Fruit fly (Drosophila melanogaster): ENCODE results near the gene CG34283.
A peak's percentile ranks its signal among the peaks of the same experiment; 100 is the strongest.

CG34283 gene

DNA sequence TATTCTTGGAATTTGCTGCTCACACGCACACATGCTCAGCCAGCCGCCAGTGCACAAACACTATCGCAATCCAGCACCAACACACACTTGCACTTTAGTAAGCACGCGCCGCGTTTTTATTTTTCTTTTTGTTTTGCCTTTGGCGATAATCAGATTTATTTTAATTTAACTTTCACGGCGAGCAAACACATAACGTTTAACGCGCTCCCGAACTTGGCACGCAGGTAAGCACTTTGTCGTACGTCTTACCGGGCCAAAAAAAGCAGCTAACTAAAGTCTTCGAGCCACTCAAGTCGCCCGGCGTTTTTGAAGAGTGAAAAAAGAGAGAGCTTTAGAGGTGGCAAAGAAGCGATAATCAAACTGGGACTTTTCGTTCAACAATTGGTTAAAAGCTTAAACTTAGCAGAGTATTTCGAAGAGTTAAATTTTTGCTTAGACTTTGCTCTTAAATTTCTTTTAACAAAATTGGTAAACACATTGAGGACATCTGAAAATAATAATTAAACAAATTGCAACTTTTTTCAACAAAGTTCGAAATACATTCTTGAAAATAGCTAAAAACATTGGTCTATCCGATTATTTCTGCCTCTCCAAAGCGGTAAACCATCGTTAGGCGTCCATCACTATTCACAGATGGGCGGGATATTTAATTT, 21.0 kb upstream of the CG34283 start, which contains the start of gene Mekk1 (continued):
- TF ChIP-seq Gug (GFP tag; IDR thresholded peaks at IDR 0.05) (0 out of 2 replicates have a peak, but pooled peaks have one; percentile 30), CG7368 (GFP tag; optimal IDR thresholded peaks at IDR 0.05) (peak; percentile 19), Sox15 (GFP tag; optimal IDR thresholded peaks at IDR 0.05) (no peak), CG3032 (tag; optimal IDR thresholded peaks at IDR 0.05) (peak; percentile 54), CG10669 (GFP tag; optimal IDR thresholded peaks at IDR 0.05) (peak; percentile 11), esn (GFP tag; optimal IDR thresholded peaks at IDR 0.05) (peak; percentile 67), CG11294 (GFP tag; IDR thresholded peaks at IDR 0.05) (no peak), net (GFP tag; optimal IDR thresholded peaks at IDR 0.05) (peak; percentile 7), CG9139 (GFP tag; optimal IDR thresholded peaks at IDR 0.05) (no peak), CG11902 (GFP tag; optimal IDR thresholded peaks at IDR 0.05) (peak; percentile 12), CG4318 (GFP tag; optimal IDR thresholded peaks at IDR 0.05) (peak; percentile 13), Met (GFP tag; optimal IDR thresholded peaks at IDR 0.05) (peak; percentile 62), CG6808 (GFP tag; optimal IDR thresholded peaks at IDR 0.05) (peak; percentile 58), CG8319 (GFP tag; optimal IDR thresholded peaks at IDR 0.05) (peak; percentile 30), CG8632 (GFP tag; optimal IDR thresholded peaks at IDR 0.05) (no peak), acj6 (GFP tag; optimal IDR thresholded peaks at IDR 0.05) (peak; percentile 59), achi (GFP tag; optimal IDR thresholded peaks at IDR 0.05) (peak; percentile 45), CG11762 (GFP tag; optimal IDR thresholded peaks at IDR 0.05; ENCODE audit: insufficient read depth) (peak; percentile 22), Blimp-1 (GFP tag; optimal IDR thresholded peaks at IDR 0.05) (no peak), fd59A (GFP tag; optimal IDR thresholded peaks at IDR 0.05) (peak; percentile 24)

DNA sequence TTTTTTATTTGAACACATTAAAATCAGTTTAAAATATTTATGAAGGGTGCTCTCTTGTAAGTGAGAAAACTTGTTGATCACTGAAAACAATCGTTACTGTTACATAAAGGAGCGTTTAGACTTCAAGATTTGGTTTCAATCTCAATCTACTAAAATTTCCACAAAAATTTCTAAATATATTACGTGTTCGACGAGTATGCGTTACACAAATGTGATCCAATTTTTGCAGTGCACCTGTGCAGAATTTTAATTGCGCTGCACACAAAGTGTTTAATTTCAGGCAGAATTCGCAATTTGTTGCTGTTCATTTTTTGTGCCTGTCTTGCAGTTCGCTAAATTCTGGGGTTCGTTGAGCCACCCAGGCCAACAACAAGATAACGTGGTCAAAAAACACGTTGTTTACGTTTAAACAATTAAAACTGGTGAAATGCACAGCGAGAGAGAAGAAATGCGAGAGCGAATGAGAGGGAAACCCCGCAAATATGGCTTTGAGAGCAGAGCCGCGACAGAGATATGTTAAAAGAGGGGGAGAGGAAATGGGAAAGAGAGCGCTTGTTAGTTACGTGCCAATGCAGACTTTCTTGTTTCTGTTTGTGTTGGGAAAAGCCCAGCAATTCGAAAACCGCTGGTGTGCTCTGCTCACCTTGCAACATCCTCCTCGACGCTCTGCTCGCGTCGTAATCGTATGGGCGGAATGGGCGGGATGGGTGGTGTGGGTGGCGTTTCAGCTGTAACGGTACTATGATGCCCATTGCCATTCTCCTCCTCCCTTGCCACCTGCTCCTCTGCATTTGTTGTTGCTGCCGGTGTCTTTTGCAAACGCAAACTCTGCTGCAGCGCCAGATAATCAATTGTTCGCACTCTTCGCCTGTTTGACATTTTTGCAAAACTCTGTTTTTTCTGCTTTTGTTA, 20.2 kb upstream of the CG34283 start:
- TF ChIP-seq CG1621 (tag; optimal IDR thresholded peaks at IDR 0.05) (no peak), Eip93F (GFP tag; optimal IDR thresholded peaks at IDR 0.05) (peak; percentile 30), Blimp-1 (GFP tag; optimal IDR thresholded peaks at IDR 0.05) (no peak), eg (GFP tag; IDR thresholded peaks at IDR 0.05) (peak; percentile 46; the same call in 1 of the 3 replicates), Ets96B (tag; optimal IDR thresholded peaks at IDR 0.05) (no peak), CG10631 (GFP tag; optimal IDR thresholded peaks at IDR 0.05) (peak; percentile 41), CG4318 (GFP tag; optimal IDR thresholded peaks at IDR 0.05) (peak; percentile 39), Lpt (GFP tag; optimal IDR thresholded peaks at IDR 0.05) (no peak), CG3919 (GFP tag; optimal IDR thresholded peaks at IDR 0.05) (peak; percentile 52), salr (GFP tag; optimal IDR thresholded peaks at IDR 0.05) (no peak), OdsH (GFP tag; optimal IDR thresholded peaks at IDR 0.05) (peak; percentile 49), Eip75B (GFP tag; optimal IDR thresholded peaks at IDR 0.05) (peak; percentile 52), pdm3 (GFP tag; optimal IDR thresholded peaks at IDR 0.05) (peak; percentile 62), esn (GFP tag; optimal IDR thresholded peaks at IDR 0.05) (peak; percentile 65), CG8319 (GFP tag; optimal IDR thresholded peaks at IDR 0.05) (no peak), Gug (GFP tag; IDR thresholded peaks at IDR 0.05) (no peak), CG6808 (GFP tag; optimal IDR thresholded peaks at IDR 0.05) (no peak), dsx (GFP tag; optimal IDR thresholded peaks at IDR 0.05; ENCODE audit: poor library complexity, severe bottlenecking) (no peak), Hr38 (GFP tag; optimal IDR thresholded peaks at IDR 0.05) (no peak), dac (GFP tag; optimal IDR thresholded peaks at IDR 0.05) (no peak), CG6276 (GFP tag; optimal IDR thresholded peaks at IDR 0.05) (peak; percentile 18), CG32006 (GFP tag; optimal IDR thresholded peaks at IDR 0.05) (peak; percentile 72), lz (GFP tag; optimal IDR thresholded peaks at IDR 0.05) (peak; percentile 51), cyc (GFP tag; optimal IDR thresholded peaks at IDR 0.05) (peak; percentile 66), Eip78C (GFP tag) (peak; percentile 75), svp (GFP tag) (peak; percentile 71), Sox15 (GFP tag; optimal IDR thresholded peaks at IDR 0.05) (no peak), fd85E (GFP tag; optimal IDR thresholded peaks at IDR 0.05) (no peak), CG11294 (GFP tag; IDR thresholded peaks at IDR 0.05) (no peak), Ets21C (GFP tag; optimal IDR thresholded peaks at IDR 0.05) (peak; percentile 45), acj6 (GFP tag; optimal IDR thresholded peaks at IDR 0.05) (peak; percentile 46), CG3032 (tag; optimal IDR thresholded peaks at IDR 0.05) (no peak), vri (GFP tag; optimal IDR thresholded peaks at IDR 0.05) (peak; percentile 63), spab (GFP tag; optimal IDR thresholded peaks at IDR 0.05) (no peak), CG16779 (tag; optimal IDR thresholded peaks at IDR 0.05) (peak; percentile 1)
